Fruit fly (Drosophila melanogaster) whole organism, wandering third instar larva: ENCODE data around the gene srp.

Experiments used
- foxo ChIP-seq, 2 experiments: fragments of 200-800 bp; sonication (Bioruptor generic); optimal IDR thresholded peaks; 2 replicates in 1 of 2; 3 replicates in 1 of 2; lab custom pipeline; 2016 to 2017; ENCODE audit warnings: missing biosample characterization in 2 of 2, missing genetic modification characterization in 2 of 2
- sage ChIP-seq: fragments of 200-800 bp; sonication (Bioruptor generic); optimal IDR thresholded peaks from 2 replicates; lab custom pipeline; 2016; ENCODE audit warnings: missing biosample characterization, mild to moderate bottlenecking, missing genetic modification characterization
- usp ChIP-seq: fragments of >200 bp; optimal IDR thresholded peaks from 2 replicates; lab custom pipeline; 2017; ENCODE audit warnings: missing biosample characterization, missing genetic modification characterization

- TF ChIP-seq sage (GFP tag; lab: Kevin White, UChicago) (no peak), usp (no peak), foxo (GFP tag; optimal IDR thresholded peaks at IDR 0.05; lab: Kevin White, UChicago) (peak in 1 of 2 experiments; percentile 1)
These were observed 18.9 kb downstream of the srp start for dm6 chr3R:16004691-16005474.
